Fruit fly (Drosophila melanogaster) whole organism, embryonic: ENCODE measurements around the gene Mical.
A peak's percentile ranks its signal among the peaks of the same experiment; 100 is the strongest.

Experiments
- Antp ChIP-seq: fragments of 200-800 bp; sonication (Bioruptor generic); optimal IDR thresholded peaks from 3 replicates; lab custom pipeline; 2016; ENCODE audit warnings: missing biosample characterization, missing genetic modification characterization
- Atf-2 ChIP-seq: fragments of 200-800 bp; sonication (Bioruptor generic); optimal IDR thresholded peaks from 2 replicates; lab custom pipeline; 2016; ENCODE audit warnings: missing biosample characterization, missing genetic modification characterization
- B-H1 ChIP-seq: fragments of 200-800 bp; sonication (Bioruptor generic); IDR thresholded peaks from 3 replicates; pipeline ENCODE4 v1.3.6; 2022; ENCODE audit warnings: missing biosample characterization, missing genetic modification characterization
- CG10274 ChIP-seq: fragments of 200-800 bp; sonication (Bioruptor generic); optimal IDR thresholded peaks from 3 replicates; lab custom pipeline; 2017; ENCODE audit warnings: missing biosample characterization, mild to moderate bottlenecking, missing genetic modification characterization
- CG10543 ChIP-seq: fragments of 200-800 bp; sonication (Bioruptor generic); optimal IDR thresholded peaks from 3 replicates; lab custom pipeline; 2017; ENCODE audit warnings: missing biosample characterization, mild to moderate bottlenecking, missing genetic modification characterization, moderate library complexity
- CG10565 ChIP-seq: fragments of 200-800 bp; sonication (Bioruptor generic); optimal IDR thresholded peaks from 3 replicates; lab custom pipeline; 2016; ENCODE audit warnings: missing biosample characterization, mild to moderate bottlenecking, missing genetic modification characterization
- CG11085 ChIP-seq: fragments of 200-800 bp; sonication (Bioruptor generic); IDR thresholded peaks from 2 replicates; pipeline ENCODE4 v1.3.6; 2022; ENCODE audit warnings: missing biosample characterization, missing genetic modification characterization
- CG11093 ChIP-seq: fragments of 200-800 bp; sonication (Bioruptor generic); IDR thresholded peaks from 3 replicates; pipeline ENCODE4 v1.3.6; 2022; ENCODE audit warnings: missing biosample characterization, missing genetic modification characterization
- CG14710 ChIP-seq: fragments of 200-800 bp; sonication (Bioruptor generic); optimal IDR thresholded peaks from 3 replicates; lab custom pipeline; 2019; ENCODE audit warnings: missing biosample characterization, mild to moderate bottlenecking, missing genetic modification characterization, moderate library complexity
- CG15514 ChIP-seq: fragments of 200-800 bp; sonication (Bioruptor generic); optimal IDR thresholded peaks from 3 replicates; lab custom pipeline; 2017; ENCODE audit warnings: missing biosample characterization, missing genetic modification characterization, mild to moderate bottlenecking, moderate library complexity, missing genetic modification reagents
- CG18599 ChIP-seq: fragments of 200-800 bp; sonication (Bioruptor generic); optimal IDR thresholded peaks from 3 replicates; lab custom pipeline; 2017; ENCODE audit warnings: missing biosample characterization, missing genetic modification characterization, mild to moderate bottlenecking, moderate library complexity, missing genetic modification reagents
- CG2712 ChIP-seq: fragments of 200-800 bp; optimal IDR thresholded peaks from 3 replicates; lab custom pipeline; 2019; ENCODE audit warnings: missing biosample characterization, mild to moderate bottlenecking, missing genetic modification characterization, moderate library complexity
- CG3065 ChIP-seq: fragments of 200-800 bp; sonication (Bioruptor generic); optimal IDR thresholded peaks from 2 replicates; lab custom pipeline; 2016; ENCODE audit warnings: missing biosample characterization, missing genetic modification characterization
- CG34376 ChIP-seq: fragments of 200-800 bp; sonication (Bioruptor generic); optimal IDR thresholded peaks from 2 replicates; lab custom pipeline; 2018; ENCODE audit warnings: missing biosample characterization, mild to moderate bottlenecking, missing genetic modification characterization
- CG7839 ChIP-seq: fragments of 200-800 bp; sonication (Bioruptor generic); optimal IDR thresholded peaks from 3 replicates; lab custom pipeline; 2018; ENCODE audit warnings: missing biosample characterization, mild to moderate bottlenecking, missing genetic modification characterization, moderate library complexity
- CG7987 ChIP-seq: fragments of 200-800 bp; sonication (Bioruptor generic); optimal IDR thresholded peaks from 2 replicates; lab custom pipeline; 2018; ENCODE audit warnings: missing biosample characterization, mild to moderate bottlenecking, missing genetic modification characterization, moderate library complexity
- CG8281 ChIP-seq: fragments of 200-800 bp; sonication (Bioruptor generic); optimal IDR thresholded peaks from 2 replicates; lab custom pipeline; 2018; ENCODE audit warnings: missing biosample characterization, mild to moderate bottlenecking, missing genetic modification characterization, moderate library complexity
- CG9727 ChIP-seq: fragments of 200-800 bp; sonication (Bioruptor generic); optimal IDR thresholded peaks from 3 replicates; lab custom pipeline; 2017; ENCODE audit warnings: missing biosample characterization, mild to moderate bottlenecking, missing genetic modification characterization
- Camta ChIP-seq: fragments of 200-800 bp; sonication (Bioruptor generic); optimal IDR thresholded peaks from 2 replicates; lab custom pipeline; 2016; ENCODE audit warnings: missing biosample characterization, missing genetic modification characterization
- Chrac-16 ChIP-seq: fragments of 200-800 bp; sonication (Bioruptor generic); optimal IDR thresholded peaks from 3 replicates; lab custom pipeline; 2016; ENCODE audit warnings: missing biosample characterization, missing genetic modification characterization
- Dip2 ChIP-seq: fragments of 200-800 bp; sonication (Bioruptor generic); IDR thresholded peaks from 2 replicates; pipeline ENCODE4 v1.3.6; 2022; ENCODE audit warnings: missing biosample characterization, missing genetic modification characterization
- Ets65A ChIP-seq: fragments of 200-800 bp; sonication (Bioruptor generic); peaks from one replicate; lab custom pipeline; 2016; ENCODE audit warnings: missing biosample characterization, missing genetic modification characterization
- NC2β ChIP-seq: fragments of 200-800 bp; sonication (Bioruptor generic); optimal IDR thresholded peaks from 2 replicates; lab custom pipeline; 2016; ENCODE audit warnings: missing biosample characterization, missing genetic modification characterization
- Nf-YC ChIP-seq: fragments of 200-800 bp; optimal IDR thresholded peaks from 3 replicates; lab custom pipeline; 2019; ENCODE audit warnings: missing biosample characterization, mild to moderate bottlenecking, missing genetic modification characterization, moderate library complexity
- Oli ChIP-seq: fragments of 200-800 bp; sonication (Bioruptor generic); optimal IDR thresholded peaks from 2 replicates; lab custom pipeline; 2018; ENCODE audit warnings: missing biosample characterization, mild to moderate bottlenecking, missing genetic modification characterization, moderate library complexity
- Rx ChIP-seq: fragments of 200-800 bp; sonication (Bioruptor generic); IDR thresholded peaks from 2 replicates; pipeline ENCODE4 v1.3.6; 2022; ENCODE audit warnings: missing biosample characterization, missing genetic modification characterization
- Xrp1 ChIP-seq: fragments of 200-800 bp; sonication (Bioruptor generic); IDR thresholded peaks from 2 replicates; pipeline ENCODE4 v1.3.6; 2022; ENCODE audit warnings: missing biosample characterization, missing genetic modification characterization
- bab2 ChIP-seq: fragments of 200-800 bp; sonication (Bioruptor generic); optimal IDR thresholded peaks from 2 replicates; lab custom pipeline; 2016; ENCODE audit warnings: missing biosample characterization, missing genetic modification characterization
- cad ChIP-seq: fragments of >200 bp; optimal IDR thresholded peaks from 2 replicates; lab custom pipeline; 2017; ENCODE audit warnings: missing biosample characterization, missing genetic modification characterization
- cg ChIP-seq: fragments of 200-800 bp; sonication (Bioruptor generic); optimal IDR thresholded peaks from 3 replicates; lab custom pipeline; 2019; ENCODE audit warnings: missing biosample characterization, mild to moderate bottlenecking, missing genetic modification characterization, moderate library complexity
- dmrt99B ChIP-seq: fragments of 200-800 bp; sonication (Bioruptor generic); optimal IDR thresholded peaks from 2 replicates; lab custom pipeline; 2018; ENCODE audit warnings: missing biosample characterization, mild to moderate bottlenecking, missing genetic modification characterization, moderate library complexity
- en ChIP-seq: fragments of 200-800 bp; sonication (Bioruptor generic); optimal IDR thresholded peaks from 2 replicates; lab custom pipeline; 2016; ENCODE audit warnings: missing biosample characterization, missing genetic modification characterization
- eve ChIP-seq, 2 experiments: fragments of >200 bp; optimal IDR thresholded peaks; 2 replicates each; lab custom pipeline; 2017; ENCODE audit warnings: missing biosample characterization in 2 of 2, missing genetic modification characterization in 2 of 2
- ewg ChIP-seq: fragments of 200-800 bp; sonication (Bioruptor generic); optimal IDR thresholded peaks from 3 replicates; lab custom pipeline; 2017; ENCODE audit warnings: mild to moderate bottlenecking, missing biosample characterization, missing genetic modification reagents, missing genetic modification characterization
- ftz-f1 ChIP-seq: fragments of 200-800 bp; sonication (Bioruptor generic); optimal IDR thresholded peaks from 2 replicates; lab custom pipeline; 2016; ENCODE audit warnings: missing biosample characterization, missing genetic modification characterization
- ind ChIP-seq: fragments of 200-800 bp; sonication (Bioruptor generic); optimal IDR thresholded peaks from 3 replicates; lab custom pipeline; 2016; ENCODE audit warnings: missing biosample characterization, missing genetic modification characterization
- lab ChIP-seq: fragments of 200-800 bp; sonication (Bioruptor generic); optimal IDR thresholded peaks from 3 replicates; lab custom pipeline; 2017; ENCODE audit warnings: missing biosample characterization, missing genetic modification characterization, mild to moderate bottlenecking, moderate library complexity, missing genetic modification reagents
- nmo ChIP-seq: fragments of 200-800 bp; sonication (Bioruptor generic); optimal IDR thresholded peaks from 2 replicates; lab custom pipeline; 2018; ENCODE audit warnings: missing biosample characterization, mild to moderate bottlenecking, missing genetic modification characterization, moderate library complexity
- nom ChIP-seq: fragments of 200-800 bp; sonication (Bioruptor generic); optimal IDR thresholded peaks from 2 replicates; lab custom pipeline; 2017; ENCODE audit warnings: missing biosample characterization, missing genetic modification characterization, mild to moderate bottlenecking, moderate library complexity, missing genetic modification reagents
- otp ChIP-seq: fragments of 200-800 bp; sonication (Bioruptor generic); IDR thresholded peaks from 3 replicates; pipeline ENCODE4, ENCODE4 v1.3.6; 2022; ENCODE audit warnings: missing biosample characterization, missing genetic modification characterization
- prd ChIP-seq, 3 experiments: fragments of >200 bp in 2 of 3; fragments of 200-800 bp in 1 of 3; sonication (Bioruptor generic) in 1 of 3; optimal IDR thresholded peaks in 2 of 3; IDR thresholded peaks in 1 of 3; 2 replicates in 2 of 3; 3 replicates in 1 of 3; pipeline versions ENCODE4 v1.3.6 to Lab custom; 2017 to 2022; ENCODE audit warnings: missing biosample characterization in 1 of 3, missing genetic modification characterization in 1 of 3
- pum ChIP-seq: fragments of 200-800 bp; sonication (Bioruptor generic); optimal IDR thresholded peaks from 2 replicates; lab custom pipeline; 2016; ENCODE audit warnings: missing biosample characterization, missing genetic modification characterization
- sens ChIP-seq: fragments of 200-800 bp; sonication (Bioruptor generic); peaks from one replicate; lab custom pipeline; 2016; ENCODE audit warnings: missing biosample characterization, missing genetic modification characterization
- sens-2 ChIP-seq: fragments of 200-800 bp; sonication (Bioruptor generic); IDR thresholded peaks from 2 replicates; pipeline ENCODE4 v1.3.6; 2022; ENCODE audit warnings: missing biosample characterization, missing genetic modification characterization
- stwl ChIP-seq: fragments of 200-800 bp; sonication (Bioruptor generic); optimal IDR thresholded peaks from 3 replicates; lab custom pipeline; 2018; ENCODE audit warnings: missing biosample characterization, mild to moderate bottlenecking, missing genetic modification characterization, moderate library complexity
- tgo ChIP-seq: fragments of 200-800 bp; sonication (Bioruptor generic); IDR thresholded peaks from 3 replicates; pipeline ENCODE4 v1.3.6; 2022; ENCODE audit warnings: missing biosample characterization, missing genetic modification characterization
- tin ChIP-seq: fragments of 200-800 bp; sonication (Bioruptor generic); optimal IDR thresholded peaks from 3 replicates; lab custom pipeline; 2016; ENCODE audit warnings: missing biosample characterization, missing genetic modification characterization
- tll ChIP-seq, 2 experiments: fragments of 200-800 bp in 1 of 2; fragments of >200 bp in 1 of 2; sonication (Bioruptor generic) in 1 of 2; optimal IDR thresholded peaks; 2 replicates each; lab custom pipeline; 2017 to 2019; ENCODE audit warnings: missing biosample characterization in 2 of 2, missing genetic modification characterization in 2 of 2, mild to moderate bottlenecking in 1 of 2, moderate library complexity in 1 of 2

Mical gene

dm6 chr3R:10079267-10079987, 36.7 kb upstream of the Mical start (continued):
- TF ChIP-seq Atf-2 (GFP tag; lab: Kevin White, UChicago) (peak; percentile 1), ftz-f1 (peak; percentile 52), CG3065 (GFP tag; lab: Kevin White, UChicago) (no peak), CG18599 (GFP tag; lab: Kevin White, UChicago) (no peak), pum (peak; percentile 10), CG10543 (GFP tag; lab: Kevin White, UChicago) (no peak), otp (GFP tag; lab: Robert Waterston, UW) (no peak), nom (GFP tag; lab: Kevin White, UChicago) (peak; percentile 3), en (GFP tag; lab: Kevin White, UChicago) (peak; percentile 2), stwl (tag; lab: Kevin White, UChicago) (no peak), B-H1 (GFP tag; lab: Robert Waterston, UW) (0 out of 3 replicates have a peak, but pooled peaks have one; percentile 12), NC2β (GFP tag; lab: Kevin White, UChicago) (peak; percentile 24), prd (optimal IDR thresholded peaks at IDR 0.05; lab: Kevin White, UChicago) (no peak), prd (GFP tag; IDR thresholded peaks at IDR 0.05; lab: Robert Waterston, UW) (peak; percentile 64), sens (GFP tag; lab: Kevin White, UChicago) (peak; percentile 86), dmrt99B (peak; percentile 57), cad (no peak), Nf-YC (tag; lab: Kevin White, UChicago) (peak; percentile 31), CG7987 (GFP tag; lab: Kevin White, UChicago) (no peak), CG11093 (GFP tag; lab: Robert Waterston, UW) (no peak), eve (GFP tag; optimal IDR thresholded peaks at IDR 0.05; lab: Kevin White, UChicago) (peak in 1 of 2 experiments; percentile 43), Xrp1 (GFP tag; lab: Robert Waterston, UW) (0 out of 2 replicates have a peak, but pooled peaks have one; percentile 30), nmo (peak; percentile 38), Ets65A (GFP tag; lab: Kevin White, UChicago) (no peak), CG7839 (tag; lab: Kevin White, UChicago) (peak; percentile 35), sens-2 (no peak), CG10274 (GFP tag; lab: Kevin White, UChicago) (no peak), Rx (peak; percentile 14; the same call in 1 of the 2 replicates), bab2 (GFP tag; lab: Kevin White, UChicago) (peak; percentile 11), tll (GFP tag; optimal IDR thresholded peaks at IDR 0.05; lab: Kevin White, UChicago) (no peak), ind (peak; percentile 30), CG14710 (no peak), tin (GFP tag; lab: Kevin White, UChicago) (peak; percentile 28), Chrac-16 (GFP tag; lab: Kevin White, UChicago) (peak; percentile 11), Oli (peak; percentile 40), CG2712 (tag; lab: Kevin White, UChicago) (peak; percentile 45), CG8281 (tag; lab: Kevin White, UChicago) (no peak), CG34376 (GFP tag; lab: Kevin White, UChicago) (no peak), CG10565 (GFP tag; lab: Kevin White, UChicago) (no peak), Camta (GFP tag; lab: Kevin White, UChicago) (peak; percentile 33), Dip2 (GFP tag; lab: Robert Waterston, UW) (no peak), CG11085 (GFP tag; lab: Robert Waterston, UW) (no peak), cg (peak; percentile 63), CG15514 (GFP tag; lab: Kevin White, UChicago) (peak; percentile 4), Antp (GFP tag; lab: Kevin White, UChicago) (peak; percentile 2), ewg (peak; percentile 17), CG9727 (GFP tag; lab: Kevin White, UChicago) (peak; percentile 35), tgo (GFP tag; lab: Robert Waterston, UW) (peak; percentile 30; the same call in 1 of the 3 replicates), lab (GFP tag; lab: Kevin White, UChicago) (peak; percentile 33)
